Fruit fly (Drosophila melanogaster): Measurements from ENCODE around the gene bowl.
A peak's percentile ranks its signal among the peaks of the same experiment; 100 is the strongest.

The bowl gene

DNA sequence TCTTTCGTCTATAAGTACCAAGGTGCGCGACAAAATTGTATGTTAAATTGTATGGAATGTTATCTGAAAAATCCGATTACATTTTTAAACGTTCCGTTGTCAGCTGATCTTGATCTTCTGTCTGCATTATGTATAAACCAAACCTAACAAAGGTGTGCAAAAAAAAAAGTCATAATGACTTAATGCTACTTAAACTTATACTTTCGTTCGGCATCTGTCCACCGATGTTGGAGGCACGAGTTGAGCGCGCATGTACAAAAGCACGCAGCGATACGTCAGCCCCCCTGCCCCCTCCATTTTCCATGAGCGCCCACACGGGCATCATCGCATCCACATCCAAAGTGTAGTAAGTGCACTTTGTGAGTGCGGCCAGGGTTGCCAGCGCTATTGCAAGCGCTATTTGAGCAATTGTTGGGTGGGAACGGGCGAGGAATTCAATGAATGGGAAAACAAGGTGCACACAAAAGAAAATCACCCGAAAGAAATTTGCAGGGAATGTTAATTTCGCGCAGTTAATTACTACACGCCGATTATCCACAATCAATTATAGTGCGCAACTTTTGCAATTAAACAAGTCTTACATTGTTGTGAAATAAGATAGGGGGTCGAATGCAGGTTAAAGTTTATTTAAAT lies 33.3 kb downstream of the bowl start (continued):
- peak; percentile 98 for TF ChIP-seq CG11504 (tag; optimal IDR thresholded peaks at IDR 0.05)
- TF ChIP-seq CG12236 (GFP tag; optimal IDR thresholded peaks at IDR 0.05): peak; percentile 98
- no peak for TF ChIP-seq hth (optimal IDR thresholded peaks at IDR 0.05)
- TF ChIP-seq twi (tag; optimal IDR thresholded peaks at IDR 0.05): peak; percentile 95
- TF ChIP-seq Hr51 (GFP tag; optimal IDR thresholded peaks at IDR 0.05): peak; percentile 90 to 99
- peak; percentile 99 for TF ChIP-seq Oli (tag; optimal IDR thresholded peaks at IDR 0.05)
- TF ChIP-seq row (GFP tag; IDR thresholded peaks at IDR 0.05): peak; percentile 99
- TF ChIP-seq Atf6 (GFP tag; IDR thresholded peaks at IDR 0.05): peak; percentile 98
- TF ChIP-seq Blimp-1 (GFP tag; optimal IDR thresholded peaks at IDR 0.05): peak; percentile 98
- peak; percentile 98 for TF ChIP-seq Awh (GFP tag; IDR thresholded peaks at IDR 0.05)
- no peak for TF ChIP-seq Trl (optimal IDR thresholded peaks at IDR 0.05)
- TF ChIP-seq Trl (GFP tag; optimal IDR thresholded peaks at IDR 0.05): peak; percentile 98
- TF ChIP-seq CG6689 (GFP tag; IDR thresholded peaks at IDR 0.05): peak; percentile 98
- peak; percentile 98 for TF ChIP-seq H15 (GFP tag; IDR thresholded peaks at IDR 0.05)
- peak; percentile 92 for TF ChIP-seq Lim3 (GFP tag; IDR thresholded peaks at IDR 0.05)
- peak; percentile 98 for TF ChIP-seq CG2875 (GFP tag; optimal IDR thresholded peaks at IDR 0.05)
- TF ChIP-seq tll (GFP tag; optimal IDR thresholded peaks at IDR 0.05): peak in 1 of 2 experiments; percentile 64
- peak; percentile 99 for TF ChIP-seq fd64A (GFP tag; optimal IDR thresholded peaks at IDR 0.05)
- TF ChIP-seq CG10959 (GFP tag; IDR thresholded peaks at IDR 0.05): peak; percentile 96
- peak; percentile 96 for TF ChIP-seq her (GFP tag; optimal IDR thresholded peaks at IDR 0.05)
- TF ChIP-seq CG4360 (GFP tag; IDR thresholded peaks at IDR 0.05): peak; percentile 87
- TF ChIP-seq CG3838 (GFP tag; optimal IDR thresholded peaks at IDR 0.05): peak; percentile 93
- peak; percentile 85 for TF ChIP-seq CG30020 (tag; optimal IDR thresholded peaks at IDR 0.05)
- peak; percentile 97 for TF ChIP-seq CG32532 (GFP tag; IDR thresholded peaks at IDR 0.05)
- TF ChIP-seq hbn (GFP tag; IDR thresholded peaks at IDR 0.05; ENCODE audit: partially characterized antibody): no peak
- TF ChIP-seq usp (GFP tag; optimal IDR thresholded peaks at IDR 0.05): no peak
- TF ChIP-seq CG8478 (optimal IDR thresholded peaks at IDR 0.05): no peak
- TF ChIP-seq Mrtf (GFP tag; IDR thresholded peaks at IDR 0.05): peak; percentile 97
- peak; percentile 94 for TF ChIP-seq tup (GFP tag; optimal IDR thresholded peaks at IDR 0.05)
- TF ChIP-seq Optix (GFP tag; IDR thresholded peaks at IDR 0.05): peak; percentile 98
- peak; percentile 96 for TF ChIP-seq peb (GFP tag; IDR thresholded peaks at IDR 0.05)
- TF ChIP-seq pan (optimal IDR thresholded peaks at IDR 0.05): no peak
- peak in 1 of 2 experiments; percentile 99 for TF ChIP-seq pan (GFP tag; optimal IDR thresholded peaks at IDR 0.05 in 1 of 2, IDR thresholded peaks at IDR 0.05 in 1 of 2)
- no peak for TF ChIP-seq h (optimal IDR thresholded peaks at IDR 0.05)
- TF ChIP-seq CG6272 (GFP tag; IDR thresholded peaks at IDR 0.05): peak; percentile 93
- TF ChIP-seq B-H2 (GFP tag; optimal IDR thresholded peaks at IDR 0.05): peak; percentile 96
- TF ChIP-seq CG3281 (GFP tag; optimal IDR thresholded peaks at IDR 0.05): peak; percentile 97
- TF ChIP-seq CG7357 (GFP tag; IDR thresholded peaks at IDR 0.05): peak; percentile 92
- TF ChIP-seq stc (GFP tag; IDR thresholded peaks at IDR 0.05): peak; percentile 98
- TF ChIP-seq CG15479 (GFP tag; optimal IDR thresholded peaks at IDR 0.05): no peak
- no peak for TF ChIP-seq zen2 (GFP tag; IDR thresholded peaks at IDR 0.05; ENCODE audit: partially characterized antibody)
- peak; percentile 91 for TF ChIP-seq CG43689 (GFP tag; IDR thresholded peaks at IDR 0.05)
- TF ChIP-seq CG4404 (GFP tag; IDR thresholded peaks at IDR 0.05): peak; percentile 89
- peak; percentile 86 for TF ChIP-seq CG3065 (GFP tag; optimal IDR thresholded peaks at IDR 0.05)
- TF ChIP-seq CG7987 (GFP tag; optimal IDR thresholded peaks at IDR 0.05): peak; percentile 97
- peak; percentile 97 for TF ChIP-seq tgo (GFP tag; IDR thresholded peaks at IDR 0.05)
- TF ChIP-seq Nf-YC (tag; optimal IDR thresholded peaks at IDR 0.05): peak; percentile 91
- peak; percentile 54 for TF ChIP-seq HLHmδ (GFP tag; optimal IDR thresholded peaks at IDR 0.05)
- TF ChIP-seq CkIIα-i1 (GFP tag; IDR thresholded peaks at IDR 0.05): peak; percentile 92
- peak; percentile 97 for TF ChIP-seq CG15011 (GFP tag; optimal IDR thresholded peaks at IDR 0.05)
- TF ChIP-seq org-1 (GFP tag; optimal IDR thresholded peaks at IDR 0.05): peak; percentile 98
- peak; percentile 70 for TF ChIP-seq CG9797 (GFP tag; optimal IDR thresholded peaks at IDR 0.05)

Measured in whole organism, embryonic.